Worm (Caenorhabditis elegans) whole organism, early embryonic: ENCODE measurements around the gene R09H3.3.
"Not testable (repeated sequence)": the region's sequence is repeated elsewhere in the genome, so short reads cannot be mapped to it uniquely, and the experiment has no call there.

Experiments used
- pes-1 ChIP-seq: fragments of 200-800 bp; sonication (Bioruptor generic); IDR thresholded peaks from 2 replicates; pipeline ENCODE4 v1.3.6; 2022; ENCODE audit warnings: missing genetic modification reagents, missing genetic modification characterization, missing compliant biosample characterization
- scrt-1 ChIP-seq: fragments of 200-800 bp; sonication (Bioruptor generic); IDR thresholded peaks from 2 replicates; pipeline ENCODE4 v1.3.6; 2022; ENCODE audit warnings: missing genetic modification characterization, missing compliant biosample characterization

- TF ChIP-seq scrt-1, pes-1 (GFP tag; lab: Robert Waterston, UW): not testable (repeated sequence)
Measured at ce11 chrX:1696879-1697278, 28.2 kb upstream of the R09H3.3 start, which contains the start of gene C36C9.4.
